Worm (Caenorhabditis elegans) whole organism, L3 larva: ENCODE data around the gene let-4.

Experiments used
- aly-2 ChIP-seq: fragments of 150-350 bp; optimal IDR thresholded peaks from 2 replicates; lab custom pipeline; 2014; ENCODE audit warnings: missing biosample characterization, missing genetic modification characterization
- ama-1 ChIP-seq: fragments of 150-350 bp; optimal IDR thresholded peaks from 2 replicates; lab custom pipeline; 2018
- ceh-16 ChIP-seq: sonication (generic microtip); optimal IDR thresholded peaks from 2 replicates; lab custom pipeline; 2017; ENCODE audit warnings: missing biosample characterization, missing genetic modification characterization
- egl-27 ChIP-seq: sonication (generic microtip); optimal IDR thresholded peaks from 4 replicates; lab custom pipeline; 2017; ENCODE audit warnings: missing biosample characterization, missing genetic modification reagents, missing genetic modification characterization
- elt-1 ChIP-seq: fragments of 150-350 bp; optimal IDR thresholded peaks from 2 replicates; lab custom pipeline; 2014; ENCODE audit warnings: missing biosample characterization, missing genetic modification characterization
- elt-2 ChIP-seq: sonication (generic microtip); optimal IDR thresholded peaks from 2 replicates; lab custom pipeline; 2016; ENCODE audit warnings: missing genetic modification reagents, mild to moderate bottlenecking, missing genetic modification characterization, missing compliant biosample characterization
- fkh-10 ChIP-seq: sonication (generic microtip); optimal IDR thresholded peaks from 2 replicates; lab custom pipeline; 2017; ENCODE audit warnings: missing biosample characterization, missing genetic modification reagents, missing genetic modification characterization
- fos-1 ChIP-seq: fragments of 150-350 bp; optimal IDR thresholded peaks from 2 replicates; lab custom pipeline; 2014; ENCODE audit warnings: missing biosample characterization, missing genetic modification characterization
- mml-1 ChIP-seq: fragments of 150-350 bp; sonication (generic microtip); optimal IDR thresholded peaks from 3 replicates; lab custom pipeline; 2014; ENCODE audit warnings: missing biosample characterization, missing genetic modification characterization
- nhr-12 ChIP-seq: fragments of 150-350 bp; optimal IDR thresholded peaks from 2 replicates; lab custom pipeline; 2014; ENCODE audit warnings: missing biosample characterization, missing genetic modification characterization
- nhr-43 ChIP-seq: sonication (generic microtip); optimal IDR thresholded peaks from 2 replicates; lab custom pipeline; 2016; ENCODE audit warnings: mild to moderate bottlenecking, missing genetic modification characterization, missing compliant biosample characterization; ENCODE audit not compliant: poor library complexity, severe bottlenecking
- snpc-4 ChIP-seq: fragments of 150-350 bp; optimal IDR thresholded peaks from 2 replicates; lab custom pipeline; 2014; ENCODE audit warnings: missing biosample characterization, missing genetic modification characterization
- unc-39 ChIP-seq: sonication (generic microtip); optimal IDR thresholded peaks from 4 replicates; lab custom pipeline; 2017; ENCODE audit warnings: missing biosample characterization, missing genetic modification characterization

DNA sequence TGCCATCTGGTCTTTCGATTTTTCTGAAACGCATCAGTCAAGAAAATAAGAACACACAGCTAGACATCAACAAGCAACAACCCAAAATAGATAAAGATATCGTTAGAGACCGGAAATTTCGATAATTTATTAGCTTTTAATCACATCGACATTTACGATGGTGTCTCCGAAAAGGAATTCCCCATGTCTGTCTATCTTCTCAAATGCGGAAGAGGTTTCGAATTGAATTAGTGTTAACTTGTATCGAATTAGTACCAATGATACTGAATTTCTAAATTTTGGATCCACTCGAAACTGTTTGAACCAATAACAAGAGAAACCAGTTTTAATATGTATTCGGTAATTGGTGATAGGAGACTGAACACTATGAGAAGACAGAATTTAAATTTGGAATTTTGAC is 43.1 kb upstream of the let-4 start:
- TF ChIP-seq aly-2 (tag; lab: Kevin White, UChicago), result no peak
- TF ChIP-seq elt-1, result no peak
- no peak for TF ChIP-seq ceh-16 (tag; lab: Kevin White, UChicago)
- no peak for TF ChIP-seq nhr-43 (tag; lab: Kevin White, UChicago)
- TF ChIP-seq unc-39, result no peak
- no peak for TF ChIP-seq fos-1
- no peak for TF ChIP-seq ama-1 (lab: Kevin White, UChicago)
- no peak for TF ChIP-seq egl-27 (tag; lab: Kevin White, UChicago)
- no peak for TF ChIP-seq mml-1 (tag; lab: Kevin White, UChicago)
- no peak for TF ChIP-seq nhr-12 (tag; lab: Kevin White, UChicago)
- no peak for TF ChIP-seq elt-2 (tag; lab: Kevin White, UChicago)
- no peak for TF ChIP-seq snpc-4 (tag; lab: Kevin White, UChicago)
- no peak for TF ChIP-seq fkh-10 (GFP tag; lab: Kevin White, UChicago)
